Fruit fly (Drosophila melanogaster) whole organism, embryonic: ENCODE data around the gene Gem2.

Source experiments
- Ada2b ChIP-seq: fragments of 200-800 bp; sonication (Bioruptor generic); IDR thresholded peaks from 2 replicates; pipeline ENCODE4 v1.3.6; 2022; ENCODE audit warnings: missing biosample characterization, missing genetic modification characterization
- BEAF-32 ChIP-seq: fragments of 200-800 bp; sonication (Bioruptor generic); optimal IDR thresholded peaks from 3 replicates; lab custom pipeline; 2017; ENCODE audit warnings: missing biosample characterization, missing genetic modification characterization, mild to moderate bottlenecking, moderate library complexity, missing genetic modification reagents
- CG10267 ChIP-seq: fragments of 200-800 bp; sonication (Bioruptor generic); optimal IDR thresholded peaks from 2 replicates; lab custom pipeline; 2018; ENCODE audit warnings: missing biosample characterization, mild to moderate bottlenecking, missing genetic modification characterization, moderate library complexity
- CG10462 ChIP-seq: fragments of 200-800 bp; sonication (Bioruptor generic); optimal IDR thresholded peaks from 2 replicates; lab custom pipeline; 2016; ENCODE audit warnings: missing biosample characterization, missing genetic modification characterization
- CG11456 ChIP-seq: fragments of 200-800 bp; sonication (Bioruptor generic); IDR thresholded peaks from 3 replicates; pipeline ENCODE4 v1.3.6; 2022; ENCODE audit warnings: missing biosample characterization, missing genetic modification characterization
- CG1233 ChIP-seq: fragments of 200-800 bp; sonication (Bioruptor generic); optimal IDR thresholded peaks from 4 replicates; lab custom pipeline; 2018; ENCODE audit warnings: missing biosample characterization, mild to moderate bottlenecking, missing genetic modification characterization
- CG14860 ChIP-seq: fragments of 200-800 bp; sonication (Bioruptor generic); IDR thresholded peaks from 3 replicates; pipeline ENCODE4 v1.3.6; 2022; ENCODE audit warnings: missing biosample characterization, missing genetic modification characterization; ENCODE audit not compliant: partially characterized antibody
- CG15269 ChIP-seq: fragments of 200-800 bp; sonication (Bioruptor generic); optimal IDR thresholded peaks from 2 replicates; lab custom pipeline; 2018; ENCODE audit warnings: missing biosample characterization, mild to moderate bottlenecking, missing genetic modification characterization, moderate library complexity
- CG15601 ChIP-seq: fragments of 200-800 bp; sonication (Bioruptor generic); optimal IDR thresholded peaks from 3 replicates; lab custom pipeline; 2019; ENCODE audit warnings: missing biosample characterization, mild to moderate bottlenecking, missing genetic modification characterization, moderate library complexity
- CG16813 ChIP-seq: fragments of 200-800 bp; sonication (Bioruptor generic); IDR thresholded peaks from 3 replicates; pipeline ENCODE4 v1.3.6; 2022; ENCODE audit warnings: missing biosample characterization, missing genetic modification characterization; ENCODE audit not compliant: partially characterized antibody
- CG17385 ChIP-seq: fragments of 200-800 bp; sonication (Bioruptor generic); optimal IDR thresholded peaks from 3 replicates; lab custom pipeline; 2018; ENCODE audit warnings: missing biosample characterization, mild to moderate bottlenecking, missing genetic modification characterization
- CG18764 ChIP-seq: fragments of 200-800 bp; sonication (Bioruptor generic); optimal IDR thresholded peaks from 3 replicates; lab custom pipeline; 2016; ENCODE audit warnings: missing biosample characterization, missing genetic modification characterization
- CG31441 ChIP-seq: fragments of 200-800 bp; sonication (Bioruptor generic); IDR thresholded peaks from 2 replicates; pipeline ENCODE4 v1.3.6; 2022; ENCODE audit warnings: missing biosample characterization, missing genetic modification characterization
- CG33213 ChIP-seq: fragments of 200-800 bp; sonication (Bioruptor generic); optimal IDR thresholded peaks from 3 replicates; lab custom pipeline; 2016; ENCODE audit warnings: missing biosample characterization, missing genetic modification characterization
- CG3995 ChIP-seq: fragments of 200-800 bp; sonication (Bioruptor generic); optimal IDR thresholded peaks from 3 replicates; lab custom pipeline; 2016; ENCODE audit warnings: missing biosample characterization, missing genetic modification characterization
- CG4820 ChIP-seq: fragments of 200-800 bp; sonication (Bioruptor generic); optimal IDR thresholded peaks from 3 replicates; lab custom pipeline; 2016; ENCODE audit warnings: missing biosample characterization, missing genetic modification characterization
- CG5953 ChIP-seq: fragments of 200-800 bp; sonication (Bioruptor generic); IDR thresholded peaks from 2 replicates; pipeline ENCODE4 v1.3.6; 2022; ENCODE audit warnings: missing biosample characterization, missing genetic modification characterization
- CG7839 ChIP-seq: fragments of 200-800 bp; sonication (Bioruptor generic); optimal IDR thresholded peaks from 3 replicates; lab custom pipeline; 2018; ENCODE audit warnings: missing biosample characterization, mild to moderate bottlenecking, missing genetic modification characterization, moderate library complexity
- CG8478 ChIP-seq: fragments of >200 bp; optimal IDR thresholded peaks from 2 replicates; lab custom pipeline; 2018
- CG9437 ChIP-seq: fragments of 200-800 bp; sonication (Bioruptor generic); optimal IDR thresholded peaks from 2 replicates; lab custom pipeline; 2018; ENCODE audit warnings: missing biosample characterization, mild to moderate bottlenecking, missing genetic modification characterization
- D ChIP-seq, 2 experiments: fragments of 200-800 bp in 1 of 2; fragments of >200 bp in 1 of 2; sonication (Bioruptor generic) in 1 of 2; optimal IDR thresholded peaks; 2 replicates in 1 of 2; 3 replicates in 1 of 2; lab custom pipeline; 2017; ENCODE audit warnings: mild to moderate bottlenecking in 1 of 2, missing biosample characterization in 1 of 2, missing genetic modification characterization in 1 of 2, missing genetic modification reagents in 1 of 2
- Doc2 ChIP-seq: fragments of 200-800 bp; sonication (Bioruptor generic); IDR thresholded peaks from 2 replicates; pipeline ENCODE4 v1.3.6; 2022; ENCODE audit warnings: missing biosample characterization, missing genetic modification characterization
- HLHmδ ChIP-seq: fragments of 200-800 bp; sonication (Bioruptor generic); optimal IDR thresholded peaks from 2 replicates; lab custom pipeline; 2018; ENCODE audit warnings: missing biosample characterization, mild to moderate bottlenecking, missing genetic modification characterization, moderate library complexity
- Opbp ChIP-seq: fragments of 200-800 bp; sonication (Bioruptor generic); IDR thresholded peaks from 3 replicates; pipeline ENCODE4 v1.3.6; 2022; ENCODE audit warnings: missing biosample characterization, missing genetic modification characterization; ENCODE audit not compliant: partially characterized antibody
- Stat92E ChIP-seq, 3 experiments: fragments of >200 bp in 2 of 3; fragments of 200-800 bp in 1 of 3; sonication (Bioruptor generic) in 1 of 3; optimal IDR thresholded peaks; 2 replicates each; lab custom pipeline; 2017 to 2019; ENCODE audit warnings: missing biosample characterization in 3 of 3, missing genetic modification characterization in 3 of 3, mild to moderate bottlenecking in 1 of 3, moderate library complexity in 1 of 3
- Xrp1 ChIP-seq: fragments of 200-800 bp; sonication (Bioruptor generic); IDR thresholded peaks from 2 replicates; pipeline ENCODE4 v1.3.6; 2022; ENCODE audit warnings: missing biosample characterization, missing genetic modification characterization
- amos ChIP-seq: fragments of 200-800 bp; sonication (Bioruptor generic); IDR thresholded peaks from 2 replicates; pipeline ENCODE4 v1.3.6; 2022; ENCODE audit warnings: missing biosample characterization, missing genetic modification characterization; ENCODE audit not compliant: partially characterized antibody
- bowl ChIP-seq: fragments of 200-800 bp; sonication (Bioruptor generic); IDR thresholded peaks from 2 replicates; pipeline ENCODE4 v1.3.6; 2022; ENCODE audit warnings: missing biosample characterization, missing genetic modification characterization
- btn ChIP-seq: fragments of 200-800 bp; sonication (Bioruptor generic); optimal IDR thresholded peaks from 2 replicates; lab custom pipeline; 2016; ENCODE audit warnings: missing biosample characterization, missing genetic modification characterization
- cato ChIP-seq: fragments of 200-800 bp; sonication (Bioruptor generic); optimal IDR thresholded peaks from 2 replicates; lab custom pipeline; 2016; ENCODE audit warnings: missing biosample characterization, missing genetic modification characterization, borderline replicate concordance
- chif ChIP-seq, 2 experiments: fragments of 200-800 bp; sonication (Bioruptor generic); optimal IDR thresholded peaks; 3 replicates each; lab custom pipeline; 2016; ENCODE audit warnings: missing biosample characterization in 2 of 2, missing genetic modification characterization in 2 of 2
- crp ChIP-seq, 2 experiments: fragments of 200-800 bp; sonication (Bioruptor generic); optimal IDR thresholded peaks; 2 replicates in 1 of 2; 3 replicates in 1 of 2; lab custom pipeline; 2017; ENCODE audit warnings: missing biosample characterization in 2 of 2, missing genetic modification characterization in 2 of 2, mild to moderate bottlenecking in 1 of 2, moderate library complexity in 1 of 2
- gfzf ChIP-seq: fragments of 200-800 bp; sonication (Bioruptor generic); optimal IDR thresholded peaks from 2 replicates; lab custom pipeline; 2016; ENCODE audit warnings: missing biosample characterization, mild to moderate bottlenecking, missing genetic modification characterization, moderate library complexity
- gro ChIP-seq: fragments of 200-800 bp; sonication (Bioruptor generic); optimal IDR thresholded peaks from 2 replicates; lab custom pipeline; 2016; ENCODE audit warnings: missing biosample characterization, missing genetic modification characterization
- hbn ChIP-seq: fragments of 200-800 bp; sonication (Bioruptor generic); IDR thresholded peaks from 2 replicates; pipeline ENCODE4 v1.3.6; 2022; ENCODE audit warnings: missing biosample characterization, missing genetic modification characterization; ENCODE audit not compliant: partially characterized antibody
- hkb ChIP-seq, 2 experiments: fragments of 200-800 bp in 1 of 2; fragments of >200 bp in 1 of 2; sonication (Bioruptor generic) in 1 of 2; IDR thresholded peaks in 1 of 2; optimal IDR thresholded peaks in 1 of 2; 2 replicates each; pipeline versions ENCODE4 v1.3.6 to Lab custom; 2017 to 2022; ENCODE audit warnings: missing biosample characterization in 1 of 2, missing genetic modification characterization in 1 of 2
- kay ChIP-seq: fragments of 200-800 bp; sonication (Bioruptor generic); optimal IDR thresholded peaks from 2 replicates; lab custom pipeline; 2016; ENCODE audit warnings: missing biosample characterization, missing genetic modification characterization
- kni ChIP-seq: fragments of 200-800 bp; sonication (Bioruptor generic); optimal IDR thresholded peaks from 3 replicates; lab custom pipeline; 2017; ENCODE audit warnings: mild to moderate bottlenecking, missing biosample characterization, missing genetic modification reagents, missing genetic modification characterization
- lbe ChIP-seq: fragments of 200-800 bp; sonication (Bioruptor generic); optimal IDR thresholded peaks from 2 replicates; lab custom pipeline; 2016; ENCODE audit warnings: missing biosample characterization, mild to moderate bottlenecking, missing genetic modification characterization
- onecut ChIP-seq: fragments of 200-800 bp; sonication (Bioruptor generic); IDR thresholded peaks from 2 replicates; pipeline ENCODE4 v1.3.6; 2022; ENCODE audit warnings: missing biosample characterization, missing genetic modification characterization
- p53 ChIP-seq: fragments of 200-800 bp; sonication (Bioruptor generic); optimal IDR thresholded peaks from 2 replicates; lab custom pipeline; 2016; ENCODE audit warnings: missing biosample characterization, missing genetic modification characterization
- peb ChIP-seq: fragments of 200-800 bp; sonication (Bioruptor generic); IDR thresholded peaks from 2 replicates; pipeline ENCODE4 v1.3.6; 2022; ENCODE audit warnings: missing biosample characterization, missing genetic modification characterization
- row ChIP-seq: fragments of 200-800 bp; sonication (Bioruptor generic); IDR thresholded peaks from 3 replicates; pipeline ENCODE4 v1.3.6; 2022; ENCODE audit warnings: missing biosample characterization, missing genetic modification characterization
- scrt ChIP-seq: fragments of 200-800 bp; sonication (Bioruptor generic); optimal IDR thresholded peaks from 2 replicates; lab custom pipeline; 2018; ENCODE audit warnings: missing biosample characterization, mild to moderate bottlenecking, missing genetic modification characterization, moderate library complexity
- sima ChIP-seq: fragments of 200-800 bp; sonication (Bioruptor generic); optimal IDR thresholded peaks from 2 replicates; lab custom pipeline; 2016; ENCODE audit warnings: missing biosample characterization, missing genetic modification characterization
- trem ChIP-seq: fragments of 200-800 bp; optimal IDR thresholded peaks from 3 replicates; lab custom pipeline; 2019; ENCODE audit warnings: missing biosample characterization, mild to moderate bottlenecking, missing genetic modification characterization, moderate library complexity

Gene Gem2

DNA sequence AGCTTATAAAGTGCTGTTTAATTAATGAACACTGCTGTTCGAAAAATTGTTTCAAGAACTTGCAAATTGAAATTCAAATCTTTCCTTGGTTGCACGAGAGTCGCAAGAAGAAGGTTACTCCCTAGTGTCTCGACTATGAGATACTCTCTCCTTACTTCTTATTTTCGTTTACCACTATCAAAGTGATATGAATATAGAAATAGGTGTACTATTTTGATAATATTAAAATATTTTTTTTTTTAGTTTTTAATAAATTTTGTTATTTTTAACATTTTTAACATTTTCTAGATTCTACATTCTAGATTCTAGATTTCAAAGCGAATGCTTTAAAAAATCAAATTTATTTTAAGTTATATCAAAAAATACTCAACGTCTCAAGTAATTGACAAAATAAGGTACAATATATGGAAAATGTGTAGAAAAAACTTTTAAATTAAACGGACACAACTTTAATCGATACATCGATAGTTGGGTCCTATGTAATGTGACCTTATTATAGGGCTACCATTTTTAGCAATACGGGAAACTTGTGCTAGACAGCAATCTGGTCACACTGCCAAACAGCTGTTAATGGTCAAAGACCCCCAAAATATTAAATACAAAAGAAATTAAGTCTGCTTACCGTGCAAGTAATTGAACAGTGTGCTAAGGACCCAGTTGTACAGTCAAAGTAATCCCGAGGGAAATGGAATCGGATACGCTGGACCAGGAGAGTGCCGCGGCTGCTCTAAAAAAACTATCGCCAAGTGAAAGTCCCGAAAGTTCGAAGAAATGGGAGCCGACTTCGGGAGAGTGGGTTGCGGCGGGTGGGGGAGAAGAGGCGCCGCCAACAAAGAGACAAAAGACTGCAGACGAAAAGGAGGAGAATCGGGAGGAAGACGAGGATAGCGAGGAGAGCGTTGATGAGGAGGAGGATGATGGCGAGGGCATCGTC is 7.8 kb downstream of the Gem2 start, which contains the start of gene MESR6 (continued):
- TF ChIP-seq lbe (GFP tag; lab: Kevin White, UChicago) (peak; percentile 21), chif (GFP tag; optimal IDR thresholded peaks at IDR 0.05; lab: Kevin White, UChicago) (peak in 1 of 2 experiments; percentile 2), CG8478 (lab: Kevin White, UChicago) (no peak), BEAF-32 (GFP tag; lab: Kevin White, UChicago) (peak; percentile 92), p53 (GFP tag; lab: Kevin White, UChicago) (no peak), CG31441 (GFP tag; lab: Robert Waterston, UW) (peak; percentile 28; the same call in 1 of the 2 replicates), kni (no peak), peb (GFP tag; lab: Robert Waterston, UW) (no peak), hbn (GFP tag; lab: Robert Waterston, UW) (peak; percentile 83), CG7839 (peak; percentile 57), row (peak; percentile 64), onecut (GFP tag; lab: Robert Waterston, UW) (no peak), hkb (optimal IDR thresholded peaks at IDR 0.05; lab: Kevin White, UChicago) (no peak), hkb (GFP tag; IDR thresholded peaks at IDR 0.05; lab: Robert Waterston, UW) (peak; percentile 64), scrt (GFP tag; lab: Kevin White, UChicago) (no peak), sima (GFP tag; lab: Kevin White, UChicago) (no peak), CG1233 (no peak), Xrp1 (GFP tag; lab: Robert Waterston, UW) (peak; percentile 36; the same call in 1 of the 2 replicates), gfzf (GFP tag; lab: Kevin White, UChicago) (peak; percentile 94), Doc2 (GFP tag; lab: Robert Waterston, UW) (no peak), Stat92E (GFP tag; optimal IDR thresholded peaks at IDR 0.05; lab: Kevin White, UChicago) (peak in 1 of 3 experiments; percentile 75), CG10267 (peak; percentile 52), HLHmδ (GFP tag; lab: Kevin White, UChicago) (no peak), CG15269 (tag; lab: Kevin White, UChicago) (peak; percentile 59), CG3995 (no peak), trem (peak; percentile 75), CG33213 (GFP tag; lab: Kevin White, UChicago) (peak; percentile 35), CG15601 (tag; lab: Kevin White, UChicago) (peak; percentile 58), CG14860 (GFP tag; lab: Robert Waterston, UW) (peak; percentile 42), CG9437 (GFP tag; lab: Kevin White, UChicago) (peak; percentile 27), CG18764 (no peak), Ada2b (no peak), kay (no peak), CG10462 (no peak), btn (no peak), D (optimal IDR thresholded peaks at IDR 0.05; lab: Kevin White, UChicago) (peak; percentile 14), D (GFP tag; optimal IDR thresholded peaks at IDR 0.05; lab: Kevin White, UChicago) (no peak), CG4820 (peak; percentile 17), bowl (GFP tag; lab: Robert Waterston, UW) (peak; percentile 45; the same call in 1 of the 2 replicates), crp (GFP tag; optimal IDR thresholded peaks at IDR 0.05; lab: Kevin White, UChicago) (peak; percentile 81 to 98), cato (GFP tag; lab: Kevin White, UChicago) (no peak), Opbp (GFP tag; lab: Robert Waterston, UW) (peak; percentile 85), CG16813 (GFP tag; lab: Robert Waterston, UW) (peak; percentile 83), gro (GFP tag; lab: Kevin White, UChicago) (peak; percentile 61), CG17385 (GFP tag; lab: Kevin White, UChicago) (peak; percentile 33), CG11456 (GFP tag; lab: Robert Waterston, UW) (0 out of 3 replicates have a peak, but pooled peaks have one; percentile 65), CG5953 (GFP tag; lab: Robert Waterston, UW) (no peak), amos (GFP tag; lab: Robert Waterston, UW) (peak; percentile 90)
